Fruit fly (Drosophila melanogaster): ENCODE data around the gene jvl.

The jvl gene

dm6 chr3R:14696949-14697513, 44.4 kb upstream of the jvl start, which contains the start of gene Meltrin (continued):
- TF ChIP-seq CG16813 (GFP tag; IDR thresholded peaks at IDR 0.05; ENCODE audit: partially characterized antibody) (no peak), Sox102F (GFP tag; optimal IDR thresholded peaks at IDR 0.05) (no peak), Hand (GFP tag; optimal IDR thresholded peaks at IDR 0.05) (peak; percentile 68), Hr3 (GFP tag; optimal IDR thresholded peaks at IDR 0.05) (no peak), gsb-n (tag; optimal IDR thresholded peaks at IDR 0.05) (peak; percentile 41), CG7987 (GFP tag; optimal IDR thresholded peaks at IDR 0.05) (peak; percentile 73), sob (GFP tag; IDR thresholded peaks at IDR 0.05) (no peak), stwl (tag; optimal IDR thresholded peaks at IDR 0.05) (peak; percentile 61), CG10366 (GFP tag; IDR thresholded peaks at IDR 0.05) (no peak), chif (GFP tag; optimal IDR thresholded peaks at IDR 0.05) (no peak), disco-r (GFP tag; optimal IDR thresholded peaks at IDR 0.05) (peak; percentile 33), CG4282 (GFP tag; optimal IDR thresholded peaks at IDR 0.05) (peak; percentile 38), Chrac-16 (GFP tag; optimal IDR thresholded peaks at IDR 0.05) (no peak), CG14441 (GFP tag; IDR thresholded peaks at IDR 0.05) (no peak), cwo (GFP tag; optimal IDR thresholded peaks at IDR 0.05) (peak; percentile 22), dmrt99B (tag; optimal IDR thresholded peaks at IDR 0.05) (peak; percentile 41), sd (tag; optimal IDR thresholded peaks at IDR 0.05) (peak; percentile 95), CG12155 (GFP tag; optimal IDR thresholded peaks at IDR 0.05) (peak; percentile 7), CG6683 (GFP tag; optimal IDR thresholded peaks at IDR 0.05) (peak; percentile 39), MTF-1 (GFP tag; optimal IDR thresholded peaks at IDR 0.05; ENCODE audit: borderline replicate concordance) (peak; percentile 79), H15 (GFP tag; IDR thresholded peaks at IDR 0.05) (no peak), dysf (GFP tag; IDR thresholded peaks at IDR 0.05) (no peak), bbx (GFP tag; IDR thresholded peaks at IDR 0.05; ENCODE audit: partially characterized antibody) (no peak), CG10267 (tag; optimal IDR thresholded peaks at IDR 0.05) (peak; percentile 71), CG8281 (tag; optimal IDR thresholded peaks at IDR 0.05) (no peak), ERR (GFP tag; optimal IDR thresholded peaks at IDR 0.05) (peak; percentile 69), Lpt (GFP tag; optimal IDR thresholded peaks at IDR 0.05) (no peak), ash1 (GFP tag; optimal IDR thresholded peaks at IDR 0.05) (peak; percentile 54), Rx (GFP tag; IDR thresholded peaks at IDR 0.05) (no peak), CG4404 (GFP tag; IDR thresholded peaks at IDR 0.05) (no peak), tgo (GFP tag; IDR thresholded peaks at IDR 0.05) (no peak), Ets97D (GFP tag; optimal IDR thresholded peaks at IDR 0.05) (peak; percentile 77), btn (GFP tag; optimal IDR thresholded peaks at IDR 0.05) (no peak), HmgZ (tag; optimal IDR thresholded peaks at IDR 0.05) (peak; percentile 88), CG7556 (GFP tag; optimal IDR thresholded peaks at IDR 0.05) (peak; percentile 22), NFAT (GFP tag; IDR thresholded peaks at IDR 0.05) (no peak), Fer1 (GFP tag; optimal IDR thresholded peaks at IDR 0.05) (peak; percentile 79), cg (GFP tag; optimal IDR thresholded peaks at IDR 0.05) (peak; percentile 97), CG10654 (GFP tag; optimal IDR thresholded peaks at IDR 0.05) (no peak), ind (GFP tag; optimal IDR thresholded peaks at IDR 0.05) (no peak), D19A (tag; optimal IDR thresholded peaks at IDR 0.05) (peak; percentile 56), CG13424 (tag; optimal IDR thresholded peaks at IDR 0.05) (peak; percentile 45), crc (GFP tag; optimal IDR thresholded peaks at IDR 0.05) (no peak), Jarid2 (GFP tag; optimal IDR thresholded peaks at IDR 0.05) (peak; percentile 100), Ravus (GFP tag; IDR thresholded peaks at IDR 0.05) (no peak), CG8388 (GFP tag; optimal IDR thresholded peaks at IDR 0.05) (peak; percentile 54), ATbp (GFP tag; optimal IDR thresholded peaks at IDR 0.05) (peak; percentile 18), CoRest (tag; optimal IDR thresholded peaks at IDR 0.05) (peak; percentile 63), da (GFP tag; optimal IDR thresholded peaks at IDR 0.05) (peak; percentile 49), CG10274 (GFP tag; optimal IDR thresholded peaks at IDR 0.05) (no peak)

All from whole organism, embryonic.